In genomic region chr3R:27214949-27215348, dm6 we compare ENCODE assay signal across 4 fruit fly cellular contexts.
TF ChIP-seq lines count a peak whose summit lies in the region.

No protein-coding gene starts in this region.

- no peak for TF ChIP-seq CTCF in whole organism, embryonic (GFP tag; optimal IDR thresholded peaks at IDR 0.05; lab: Kevin White, UChicago)

TF ChIP-seq in whole organism, embryonic, 481 proteins besides CTCF, POLR2A, EP300 and RAD21:
- TF ChIP-seq dpn (GFP tag; optimal IDR thresholded peaks at IDR 0.05; lab: Kevin White, UChicago) (no peak), D19A (tag; optimal IDR thresholded peaks at IDR 0.05; lab: Kevin White, UChicago) (peak; percentile 3), CG6854 (GFP tag; optimal IDR thresholded peaks at IDR 0.05; lab: Kevin White, UChicago) (no peak)

TF ChIP-seq in whole organism, prepupa, 60 proteins besides CTCF, POLR2A, EP300 and RAD21:
- TF ChIP-seq CG8119 (GFP tag; IDR thresholded peaks at IDR 0.05; lab: Robert Waterston, UW): no peak
- no peak for TF ChIP-seq Sox15 (GFP tag; optimal IDR thresholded peaks at IDR 0.05; lab: Kevin White, UChicago)
- peak; percentile 25 for TF ChIP-seq esn (GFP tag; optimal IDR thresholded peaks at IDR 0.05; lab: Kevin White, UChicago)
- TF ChIP-seq CG11902 (GFP tag; optimal IDR thresholded peaks at IDR 0.05; lab: Kevin White, UChicago): no peak
- TF ChIP-seq Eip78C (GFP tag; lab: Kevin White, UChicago): peak; percentile 54
- peak; percentile 67 for TF ChIP-seq svp (GFP tag; lab: Kevin White, UChicago)
- TF ChIP-seq cyc (GFP tag; optimal IDR thresholded peaks at IDR 0.05; lab: Kevin White, UChicago): peak; percentile 13
- peak; percentile 9 for TF ChIP-seq Sox102F (GFP tag; optimal IDR thresholded peaks at IDR 0.05; lab: Kevin White, UChicago)
- no peak for TF ChIP-seq Eip93F (GFP tag; optimal IDR thresholded peaks at IDR 0.05; lab: Kevin White, UChicago)
- peak; percentile 18 for TF ChIP-seq topi (GFP tag; optimal IDR thresholded peaks at IDR 0.05; lab: Kevin White, UChicago)
- TF ChIP-seq CG9139 (GFP tag; optimal IDR thresholded peaks at IDR 0.05; lab: Kevin White, UChicago): no peak
- no peak for TF ChIP-seq lz (GFP tag; optimal IDR thresholded peaks at IDR 0.05; lab: Kevin White, UChicago)
- TF ChIP-seq CG10631 (GFP tag; optimal IDR thresholded peaks at IDR 0.05; lab: Kevin White, UChicago): no peak
- TF ChIP-seq Hr4 (GFP tag; optimal IDR thresholded peaks at IDR 0.05; lab: Kevin White, UChicago): no peak
- TF ChIP-seq Met (GFP tag; optimal IDR thresholded peaks at IDR 0.05; lab: Kevin White, UChicago): peak; percentile 33
- no peak for TF ChIP-seq fkh (GFP tag; optimal IDR thresholded peaks at IDR 0.05; lab: Kevin White, UChicago)
- TF ChIP-seq Sox14 (GFP tag; optimal IDR thresholded peaks at IDR 0.05; lab: Kevin White, UChicago): peak; percentile 4
- TF ChIP-seq CG1621 (tag; optimal IDR thresholded peaks at IDR 0.05; lab: Kevin White, UChicago): no peak

TF ChIP-seq in whole organism, pupa, 21 proteins besides CTCF, POLR2A, EP300 and RAD21:
- TF ChIP-seq rn (GFP tag; IDR thresholded peaks at IDR 0.05; lab: Robert Waterston, UW): no peak
- TF ChIP-seq CG4496 (GFP tag; IDR thresholded peaks at IDR 0.05; lab: Robert Waterston, UW): no peak
- TF ChIP-seq CG8301 (tag; optimal IDR thresholded peaks at IDR 0.05; lab: Kevin White, UChicago): no peak
- TF ChIP-seq CG10348 (GFP tag; IDR thresholded peaks at IDR 0.05; lab: Robert Waterston, UW): no peak
- TF ChIP-seq CG14655 (GFP tag; optimal IDR thresholded peaks at IDR 0.05; lab: Kevin White, UChicago): peak; percentile 14
- TF ChIP-seq CG9948 (tag; optimal IDR thresholded peaks at IDR 0.05; lab: Kevin White, UChicago): no peak
- TF ChIP-seq D1 (tag; optimal IDR thresholded peaks at IDR 0.05; lab: Kevin White, UChicago): no peak
- no peak for TF ChIP-seq CG8159 (tag; optimal IDR thresholded peaks at IDR 0.05; lab: Kevin White, UChicago)

TF ChIP-seq in whole organism, wandering third instar larva, 38 proteins besides CTCF, POLR2A, EP300 and RAD21:
- no peak for TF ChIP-seq dsf (GFP tag; optimal IDR thresholded peaks at IDR 0.05; lab: Kevin White, UChicago; ENCODE audit: borderline replicate concordance)
- TF ChIP-seq CG32264 (GFP tag; optimal IDR thresholded peaks at IDR 0.05; lab: Kevin White, UChicago): no peak
- TF ChIP-seq ey (GFP tag; optimal IDR thresholded peaks at IDR 0.05; lab: Kevin White, UChicago): no peak
- TF ChIP-seq woc (GFP tag; optimal IDR thresholded peaks at IDR 0.05; lab: Kevin White, UChicago): peak; percentile 47
- no peak for TF ChIP-seq tai (GFP tag; optimal IDR thresholded peaks at IDR 0.05; lab: Kevin White, UChicago)
- TF ChIP-seq h (GFP tag; optimal IDR thresholded peaks at IDR 0.05; lab: Kevin White, UChicago): peak; percentile 0
- no peak for TF ChIP-seq HLH106 (tag; optimal IDR thresholded peaks at IDR 0.05; lab: Kevin White, UChicago)
- TF ChIP-seq dmrt93B (GFP tag; optimal IDR thresholded peaks at IDR 0.05; lab: Kevin White, UChicago): peak; percentile 6
- TF ChIP-seq Hnf4 (GFP tag; optimal IDR thresholded peaks at IDR 0.05; lab: Kevin White, UChicago): no peak
- TF ChIP-seq Hr83 (GFP tag; optimal IDR thresholded peaks at IDR 0.05; lab: Kevin White, UChicago; ENCODE audit: poor library complexity, severe bottlenecking): no peak
- no peak for TF ChIP-seq brk (GFP tag; optimal IDR thresholded peaks at IDR 0.05; lab: Kevin White, UChicago)
- no peak for TF ChIP-seq sage (GFP tag; optimal IDR thresholded peaks at IDR 0.05; lab: Kevin White, UChicago)

Comparison
In these comparisons a context has a peak if more than half of its experiments do, and no peak if none do; other contexts are left out.
1. Of the 7 proteins assayed by ChIP-seq in both whole organism, embryonic and whole organism, prepupa: peak only in whole organism, embryonic: none; only in whole organism, prepupa: Sox102F; in both: none; in neither: 6.